Worm (Caenorhabditis elegans) whole organism, L4 larva: Measurements from ENCODE around the gene lst-4.

Experiments used
- aly-2 ChIP-seq: sonication (generic microtip); optimal IDR thresholded peaks from 2 replicates; lab custom pipeline; 2018; ENCODE audit warnings: missing biosample characterization, missing genetic modification characterization
- ama-1 ChIP-seq: fragments of 150-350 bp; optimal IDR thresholded peaks from 2 replicates; lab custom pipeline; 2014; ENCODE audit warnings: inconsistent platforms, mixed read lengths
- arid-1 ChIP-seq: fragments of 200-800 bp; sonication (Bioruptor generic); conservative IDR thresholded peaks from 2 replicates; pipeline ENCODE4 v1.3.6; 2022; ENCODE audit warnings: missing genetic modification reagents, missing genetic modification characterization, missing compliant biosample characterization
- egl-27 ChIP-seq: sonication (generic microtip); optimal IDR thresholded peaks from 3 replicates; lab custom pipeline; 2017; ENCODE audit warnings: missing biosample characterization, missing genetic modification reagents, missing genetic modification characterization
- nhr-102 ChIP-seq: sonication (generic microtip); optimal IDR thresholded peaks from 2 replicates; lab custom pipeline; 2016; ENCODE audit warnings: mild to moderate bottlenecking, missing genetic modification characterization, moderate library complexity, missing compliant biosample characterization
- nhr-25 ChIP-seq: sonication (generic microtip); optimal IDR thresholded peaks from 2 replicates; lab custom pipeline; 2017; ENCODE audit warnings: missing genetic modification characterization, mild to moderate bottlenecking, missing compliant biosample characterization, antibody characterized with exemption, moderate library complexity, borderline replicate concordance; ENCODE audit not compliant: insufficient read depth
- pqm-1 ChIP-seq: sonication (generic microtip); optimal IDR thresholded peaks from 2 replicates; lab custom pipeline; 2017; ENCODE audit warnings: missing biosample characterization, missing genetic modification characterization
- rbr-2 ChIP-seq: sonication (generic microtip); optimal IDR thresholded peaks from 2 replicates; lab custom pipeline; 2016; ENCODE audit warnings: missing genotype, missing genetic modification characterization, missing compliant biosample characterization
- snpc-4 ChIP-seq: fragments of 150-350 bp; optimal IDR thresholded peaks from 2 replicates; lab custom pipeline; 2014; ENCODE audit warnings: missing biosample characterization, missing genetic modification characterization
- vab-7 ChIP-seq: fragments of 200-800 bp; sonication (Bioruptor generic); IDR thresholded peaks from 2 replicates; pipeline ENCODE4 v1.3.6; 2022; ENCODE audit warnings: missing genetic modification reagents, missing genetic modification characterization, missing compliant biosample characterization
- ztf-11 ChIP-seq: fragments of 150-350 bp; optimal IDR thresholded peaks from 2 replicates; lab custom pipeline; 2014; ENCODE audit warnings: missing biosample characterization, missing genetic modification characterization

- no peak for TF ChIP-seq egl-27
- TF ChIP-seq nhr-102 (tag; lab: Kevin White, UChicago), result no peak
- TF ChIP-seq rbr-2 (tag; lab: Kevin White, UChicago), result no peak
- TF ChIP-seq aly-2 (tag; lab: Kevin White, UChicago), result no peak
- TF ChIP-seq ama-1 (lab: Kevin White, UChicago), result no peak
- TF ChIP-seq pqm-1 (tag; lab: Kevin White, UChicago), result peak; percentile 52
- no peak for TF ChIP-seq nhr-25 (tag; lab: Kevin White, UChicago)
- TF ChIP-seq ztf-11 (tag; lab: Kevin White, UChicago), result no peak
- no peak for TF ChIP-seq vab-7 (GFP tag; lab: Robert Waterston, UW)
- TF ChIP-seq snpc-4, result no peak
- no peak for TF ChIP-seq arid-1
Measured at ce11 chrIV:14050442-14050841, 19.2 kb downstream of the lst-4 start.
